Fruit fly (Drosophila melanogaster) whole organism, adult: Measurements from ENCODE around the gene Fkbp59.

Experiments used
- kay ChIP-seq: fragments of 200-800 bp; sonication (Bioruptor generic); peaks from one replicate; lab custom pipeline; 2016; ENCODE audit warnings: missing biosample characterization, missing genetic modification characterization, borderline replicate concordance
- tj ChIP-seq: fragments of 200-800 bp; sonication (Bioruptor generic); optimal IDR thresholded peaks from 3 replicates; lab custom pipeline; 2017; ENCODE audit warnings: missing biosample characterization, mild to moderate bottlenecking, missing genetic modification characterization, moderate library complexity

dm6 chr2L:9919218-9919617, 31.4 kb downstream of the Fkbp59 start:
- TF ChIP-seq tj (GFP tag; lab: Kevin White, UChicago) (no peak), kay (no peak)
